Worm (Caenorhabditis elegans) whole organism, young adult: ENCODE results near the gene Y62H9A.4.

Source experiments
- B0035.1 ChIP-seq: sonication (generic microtip); optimal IDR thresholded peaks from 2 replicates; lab custom pipeline; 2016; ENCODE audit warnings: missing genetic modification characterization, mild to moderate bottlenecking, missing compliant biosample characterization, missing genotype, missing genetic modification reagents
- B0336.3 ChIP-seq: fragments of 200-800 bp; sonication (Bioruptor generic); IDR thresholded peaks from 2 replicates; pipeline ENCODE4 v1.3.6; 2022; ENCODE audit warnings: missing genetic modification characterization, missing compliant biosample characterization
- F22D6.2 ChIP-seq: sonication (generic microtip); optimal IDR thresholded peaks from 2 replicates; lab custom pipeline; 2016; ENCODE audit warnings: mild to moderate bottlenecking, missing genetic modification characterization, missing compliant biosample characterization
- F23B12.7 ChIP-seq: sonication (generic microtip); optimal IDR thresholded peaks from 2 replicates; lab custom pipeline; 2017; ENCODE audit warnings: missing genetic modification characterization, mild to moderate bottlenecking, missing compliant biosample characterization, antibody characterized with exemption, moderate library complexity; ENCODE audit not compliant: insufficient read depth
- F33H1.4 ChIP-seq: fragments of 200-800 bp; sonication (Bioruptor generic); IDR thresholded peaks from 2 replicates; pipeline ENCODE4 v1.3.6; 2022; ENCODE audit warnings: missing genetic modification reagents, missing genetic modification characterization, missing compliant biosample characterization
- F49E8.2 ChIP-seq: sonication (generic microtip); optimal IDR thresholded peaks from 3 replicates; lab custom pipeline; 2017; ENCODE audit warnings: missing genetic modification characterization, mild to moderate bottlenecking, missing compliant biosample characterization, antibody characterized with exemption, moderate library complexity; ENCODE audit not compliant: insufficient read depth
- T07F8.4 ChIP-seq: sonication (generic microtip); optimal IDR thresholded peaks from 2 replicates; lab custom pipeline; 2016; ENCODE audit warnings: mild to moderate bottlenecking, missing genetic modification characterization, moderate library complexity, missing compliant biosample characterization
- ZK185.1 ChIP-seq: sonication (generic microtip); optimal IDR thresholded peaks from 2 replicates; lab custom pipeline; 2016; ENCODE audit warnings: mild to moderate bottlenecking, missing genetic modification characterization, missing compliant biosample characterization; ENCODE audit not compliant: poor library complexity, severe bottlenecking
- akir-1 ChIP-seq: fragments of 200-800 bp; sonication (Bioruptor generic); optimal IDR thresholded peaks from 2 replicates; lab custom pipeline; 2018; ENCODE audit warnings: mild to moderate bottlenecking, missing genetic modification characterization, moderate library complexity, missing compliant biosample characterization
- aptf-3 ChIP-seq: fragments of 200-800 bp; sonication (Bioruptor generic); IDR thresholded peaks from 2 replicates; pipeline ENCODE4 v1.3.6; 2022; ENCODE audit warnings: missing genetic modification characterization, missing compliant biosample characterization
- atf-7 ChIP-seq: sonication (generic microtip); optimal IDR thresholded peaks from 2 replicates; lab custom pipeline; 2017; ENCODE audit warnings: mild to moderate bottlenecking, missing genetic modification characterization, missing compliant biosample characterization
- attf-5 ChIP-seq: fragments of 200-800 bp; sonication (Bioruptor generic); optimal IDR thresholded peaks from 2 replicates; lab custom pipeline; 2018; ENCODE audit warnings: mild to moderate bottlenecking, missing genetic modification characterization, missing compliant biosample characterization
- attf-6 ChIP-seq: fragments of 200-800 bp; sonication (Bioruptor generic); IDR thresholded peaks from 2 replicates; pipeline ENCODE4 v1.3.6; 2022; ENCODE audit warnings: missing genetic modification reagents, missing genetic modification characterization, missing compliant biosample characterization
- cebp-1 ChIP-seq, 2 experiments: fragments of 200-800 bp in 1 of 2; sonication (Bioruptor generic) in 1 of 2; sonication (generic microtip) in 1 of 2; IDR thresholded peaks in 1 of 2; optimal IDR thresholded peaks in 1 of 2; 2 replicates each; pipeline versions ENCODE4 v1.3.6 to Lab custom; 2017 to 2022; ENCODE audit warnings: missing compliant biosample characterization in 2 of 2, missing genetic modification characterization in 2 of 2, mild to moderate bottlenecking in 1 of 2, missing genetic modification reagents in 1 of 2, moderate library complexity in 1 of 2
- chd-7 ChIP-seq: sonication (generic microtip); optimal IDR thresholded peaks from 2 replicates; lab custom pipeline; 2016; ENCODE audit warnings: mild to moderate bottlenecking, missing genetic modification characterization, moderate library complexity, missing compliant biosample characterization
- egl-44 ChIP-seq: fragments of 200-800 bp; sonication (Bioruptor generic); IDR thresholded peaks from 2 replicates; pipeline ENCODE4 v1.3.6; 2022; ENCODE audit warnings: missing genetic modification reagents, missing genetic modification characterization, missing compliant biosample characterization
- hmg-1.2 ChIP-seq: fragments of 200-800 bp; sonication (Bioruptor generic); IDR thresholded peaks from 2 replicates; pipeline ENCODE4 v1.3.6; 2022; ENCODE audit warnings: missing genetic modification reagents, missing genetic modification characterization, missing compliant biosample characterization
- hrde-1 ChIP-seq: sonication (generic microtip); optimal IDR thresholded peaks from 2 replicates; lab custom pipeline; 2016; ENCODE audit warnings: missing genetic modification characterization, mild to moderate bottlenecking, missing compliant biosample characterization, moderate library complexity, missing genotype, missing genetic modification reagents, borderline replicate concordance
- let-607 ChIP-seq, 2 experiments: fragments of 200-800 bp in 1 of 2; sonication (Bioruptor generic) in 1 of 2; sonication (generic microtip) in 1 of 2; optimal IDR thresholded peaks; 2 replicates each; lab custom pipeline; 2016 to 2018; ENCODE audit warnings: mild to moderate bottlenecking in 2 of 2, missing compliant biosample characterization in 2 of 2, missing genetic modification characterization in 2 of 2, moderate library complexity in 2 of 2, missing genotype in 1 of 2
- madf-10 ChIP-seq: sonication (generic microtip); optimal IDR thresholded peaks from 2 replicates; lab custom pipeline; 2016; ENCODE audit warnings: mild to moderate bottlenecking, missing genetic modification characterization, missing compliant biosample characterization
- madf-6 ChIP-seq: fragments of 200-800 bp; sonication (Bioruptor generic); IDR thresholded peaks from 2 replicates; pipeline ENCODE4 v1.3.6; 2022; ENCODE audit warnings: missing genetic modification reagents, missing genetic modification characterization, missing compliant biosample characterization
- nhr-120 ChIP-seq: fragments of 200-800 bp; sonication (Bioruptor generic); IDR thresholded peaks from 2 replicates; pipeline ENCODE4 v1.3.6; 2022; ENCODE audit warnings: missing genetic modification characterization, missing compliant biosample characterization
- snpc-3.4 ChIP-seq: sonication (generic microtip); optimal IDR thresholded peaks from 2 replicates; lab custom pipeline; 2017; ENCODE audit warnings: missing genetic modification characterization, mild to moderate bottlenecking, missing compliant biosample characterization, antibody characterized with exemption, moderate library complexity, missing genotype, missing genetic modification reagents
- ztf-18 ChIP-seq: sonication (generic microtip); optimal IDR thresholded peaks from 2 replicates; lab custom pipeline; 2016; ENCODE audit warnings: missing genotype, mild to moderate bottlenecking, missing genetic modification characterization, missing compliant biosample characterization
- ztf-25 ChIP-seq: fragments of 200-800 bp; sonication (Bioruptor generic); IDR thresholded peaks from 2 replicates; pipeline ENCODE4 v1.3.6; 2022; ENCODE audit warnings: missing genetic modification reagents, missing genetic modification characterization, missing compliant biosample characterization
- ztf-28 ChIP-seq: fragments of 200-800 bp; sonication (Bioruptor generic); IDR thresholded peaks from 2 replicates; pipeline ENCODE4 v1.3.6; 2022; ENCODE audit warnings: missing genetic modification reagents, missing genetic modification characterization, missing compliant biosample characterization
- ztf-3 ChIP-seq: fragments of 200-800 bp; sonication (Bioruptor generic); optimal IDR thresholded peaks from 2 replicates; lab custom pipeline; 2018; ENCODE audit warnings: mild to moderate bottlenecking, missing genetic modification characterization, missing compliant biosample characterization

Y62H9A.4 gene

ce11 chrX:11872210-11872609 is 7.7 kb upstream of the Y62H9A.4 start (continued):
- no peak for TF ChIP-seq cebp-1 (GFP tag; IDR thresholded peaks at IDR 0.05; lab: Robert Waterston, UW)
- no peak for TF ChIP-seq cebp-1 (tag; optimal IDR thresholded peaks at IDR 0.05; lab: Kevin White, UChicago)
- TF ChIP-seq T07F8.4 (tag; lab: Kevin White, UChicago) = no peak
- no peak for TF ChIP-seq chd-7
- no peak for TF ChIP-seq B0336.3 (GFP tag; lab: Robert Waterston, UW)
- TF ChIP-seq atf-7 (tag; lab: Kevin White, UChicago) = peak; percentile 10

- TF ChIP-seq F23B12.7 (tag; lab: Kevin White, UChicago) (no peak), attf-6 (no peak)
Measured at ce11 chrX:11875260-11875659, 4.7 kb upstream of the Y62H9A.4 start, which contains the start of gene Y62H9A.1. Y62H9A.1 (plus strand) TSS chrX:11875541.

DNA sequence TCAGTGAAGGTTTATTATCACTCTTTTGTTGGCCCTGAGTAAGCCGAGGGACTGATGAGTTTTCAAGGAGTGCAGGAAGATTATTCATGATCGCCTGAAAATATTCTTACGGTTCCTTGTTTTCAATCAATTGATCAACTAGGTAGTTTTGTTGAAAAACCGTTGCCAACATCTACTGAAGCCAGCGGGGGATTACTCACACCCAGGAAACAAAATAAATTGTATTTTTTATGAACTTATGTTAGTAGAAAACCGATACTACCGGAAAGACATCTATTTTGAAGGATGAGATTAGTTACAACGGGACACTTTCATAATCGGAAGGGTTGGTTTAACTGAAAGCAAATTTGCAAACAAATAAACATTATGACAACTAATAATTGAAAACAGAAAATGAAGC is 1.8 kb upstream of the Y62H9A.4 start, which contains the start of gene Y62H9A.2:
Gene Y62H9A.2 (minus strand): TSS at position 101 of the 400 bp plus-strand sequence.
- TF ChIP-seq hmg-1.2 (GFP tag; lab: Robert Waterston, UW) = no peak
- no peak for TF ChIP-seq F23B12.7 (tag; lab: Kevin White, UChicago)
- no peak for TF ChIP-seq madf-6 (GFP tag; lab: Robert Waterston, UW)
- no peak for TF ChIP-seq akir-1 (GFP tag; lab: Kevin White, UChicago)

DNA sequence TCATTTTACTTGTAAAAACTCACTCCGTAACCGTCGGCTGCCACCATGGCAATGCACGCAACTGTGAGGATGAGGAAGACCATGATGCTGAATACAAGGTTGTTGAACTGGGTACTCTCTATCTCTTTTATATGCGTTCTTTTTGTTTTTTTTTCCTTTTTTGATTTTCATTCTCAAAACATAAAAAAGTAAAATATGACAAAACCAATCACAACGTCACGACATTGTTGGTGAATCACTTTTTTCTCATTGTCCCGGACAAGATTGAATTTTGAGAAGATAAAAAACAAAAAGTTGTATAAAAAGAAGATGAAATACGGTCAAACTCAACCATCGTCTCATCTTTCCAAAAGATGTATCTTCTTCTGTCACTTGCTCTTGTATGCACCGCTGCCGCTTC is 2.9 kb downstream of the Y62H9A.4 start, which contains the start of the genes Y62H9A.5 and ule-5:
Gene Y62H9A.5 (minus strand): TSS at position 101 of the 400 bp plus-strand sequence.
Gene ule-5 (plus strand): TSS at position 328 of the 400 bp plus-strand sequence.
- TF ChIP-seq ZK185.1 (tag; lab: Kevin White, UChicago) = no peak
- no peak for TF ChIP-seq aptf-3 (GFP tag; lab: Robert Waterston, UW)
- TF ChIP-seq madf-10 = no peak
- TF ChIP-seq attf-5 (GFP tag; lab: Kevin White, UChicago) = no peak
- no peak for TF ChIP-seq ztf-28 (GFP tag; lab: Robert Waterston, UW)
- no peak for TF ChIP-seq F33H1.4 (GFP tag; lab: Robert Waterston, UW)
- no peak for TF ChIP-seq let-607 (tag; optimal IDR thresholded peaks at IDR 0.05; lab: Kevin White, UChicago)
- no peak for TF ChIP-seq B0336.3 (GFP tag; lab: Robert Waterston, UW)

- TF ChIP-seq snpc-3.4 (tag; lab: Kevin White, UChicago) = no peak
- no peak for TF ChIP-seq ztf-3 (GFP tag; lab: Kevin White, UChicago)
- TF ChIP-seq ztf-18 (tag; lab: Kevin White, UChicago) = no peak
- no peak for TF ChIP-seq ztf-28 (GFP tag; lab: Robert Waterston, UW)
- no peak for TF ChIP-seq F22D6.2 (tag; lab: Kevin White, UChicago)
- no peak for TF ChIP-seq B0035.1 (tag; lab: Kevin White, UChicago)
- no peak for TF ChIP-seq egl-44 (GFP tag; lab: Robert Waterston, UW)
- no peak for TF ChIP-seq hrde-1
Measured at ce11 chrX:11885577-11885976, 5.7 kb downstream of the Y62H9A.4 start, which contains the start of gene Y62H9A.7. Y62H9A.7 (minus strand) TSS chrX:11885677.

DNA sequence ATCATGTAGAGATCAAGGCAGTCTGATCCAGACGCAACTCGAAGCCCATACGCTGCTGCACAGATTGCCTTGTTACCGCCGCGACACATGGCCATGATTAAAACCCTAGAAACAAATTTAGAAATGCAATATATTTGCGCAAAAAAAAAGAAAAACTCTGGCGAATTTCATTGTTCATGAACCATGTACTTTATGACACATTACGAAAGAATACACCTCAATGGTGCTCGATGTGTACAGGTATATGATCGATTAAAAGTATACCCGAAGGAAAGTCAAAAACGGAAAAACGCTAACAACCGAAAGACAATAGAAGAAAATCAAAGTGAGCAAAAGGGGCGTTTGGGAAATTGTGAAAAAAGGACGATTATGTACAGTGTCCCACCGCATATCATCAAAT is 12.4 kb downstream of the Y62H9A.4 start, which contains the start of gene Y62H9A.8:
Gene Y62H9A.8 (minus strand): TSS at position 101 of the 400 bp plus-strand sequence.
- TF ChIP-seq snpc-3.4 (tag; lab: Kevin White, UChicago) (no peak), nhr-120 (GFP tag; lab: Robert Waterston, UW) (no peak), ztf-25 (GFP tag; lab: Robert Waterston, UW) (no peak), F49E8.2 (tag; lab: Kevin White, UChicago) (no peak), hrde-1 (no peak)
